Fruit fly (Drosophila melanogaster) whole organism, prepupa: ENCODE measurements around the gene Fer1.

Experiments
- CG32006 ChIP-seq: fragments of 200-800 bp; sonication (Bioruptor generic); optimal IDR thresholded peaks from 3 replicates; lab custom pipeline; 2017; ENCODE audit warnings: missing biosample characterization, mild to moderate bottlenecking, missing genetic modification characterization
- Ets96B ChIP-seq: fragments of 200-800 bp; optimal IDR thresholded peaks from 2 replicates; lab custom pipeline; 2019; ENCODE audit warnings: missing biosample characterization, mild to moderate bottlenecking, missing genetic modification characterization, moderate library complexity
- Sox15 ChIP-seq: fragments of 200-800 bp; sonication (Bioruptor generic); optimal IDR thresholded peaks from 3 replicates; lab custom pipeline; 2016; ENCODE audit warnings: missing biosample characterization, missing genetic modification characterization
- salr ChIP-seq, 2 experiments: fragments of 200-800 bp; sonication (Bioruptor generic); optimal IDR thresholded peaks; 3 replicates each; lab custom pipeline; 2016 to 2018; ENCODE audit warnings: missing biosample characterization in 2 of 2, missing genetic modification characterization in 2 of 2, mild to moderate bottlenecking in 1 of 2

DNA sequence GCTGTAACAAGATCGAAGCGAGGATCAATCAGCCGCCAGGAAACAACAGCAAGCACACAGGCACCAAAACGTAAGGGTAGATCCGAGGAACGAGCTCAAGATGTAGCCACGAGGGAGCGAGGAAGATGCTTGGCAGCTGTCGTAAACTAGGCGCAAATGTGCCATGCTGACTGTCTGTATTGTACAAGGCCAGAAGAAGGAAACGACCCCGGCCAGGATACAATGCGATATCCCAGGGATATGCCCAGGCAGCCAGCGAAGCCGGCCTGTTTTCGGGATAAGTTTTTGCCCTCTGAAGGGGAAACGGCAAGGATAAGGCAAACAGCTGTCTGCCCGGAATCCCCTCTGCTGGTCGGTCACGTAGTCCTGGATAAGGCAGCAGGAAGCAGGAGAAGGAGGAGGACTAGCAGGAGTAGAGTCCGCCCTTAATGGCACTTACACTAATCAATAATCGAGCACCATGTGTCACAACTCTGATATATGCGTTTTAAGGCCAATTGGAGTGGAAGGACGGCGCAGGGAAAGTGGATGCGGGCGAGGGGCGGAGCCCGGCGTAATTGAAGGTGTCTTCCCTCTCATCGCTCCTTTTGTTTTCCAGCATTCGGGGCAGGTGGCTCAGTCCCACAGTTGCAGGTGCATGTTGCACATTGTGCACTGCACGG, 30.4 kb upstream of the Fer1 start:
- TF ChIP-seq Ets96B (tag; lab: Kevin White, UChicago) (no peak), Sox15 (GFP tag; lab: Kevin White, UChicago) (no peak), salr (GFP tag; optimal IDR thresholded peaks at IDR 0.05; lab: Kevin White, UChicago) (no peak), CG32006 (GFP tag; lab: Kevin White, UChicago) (no peak)
